Fruit fly (Drosophila melanogaster) whole organism, pupa: ENCODE data around the gene MtnC.

Source experiments
- CG10348 ChIP-seq: fragments of 200-800 bp; sonication (Bioruptor generic); IDR thresholded peaks from 2 replicates; pipeline ENCODE4 v1.3.6; 2022; ENCODE audit warnings: missing biosample characterization, missing genetic modification characterization
- CG12605 ChIP-seq: fragments of 200-800 bp; sonication (Bioruptor generic); IDR thresholded peaks from 2 replicates; pipeline ENCODE4 v1.3.6; 2022; ENCODE audit warnings: missing biosample characterization, missing genetic modification characterization
- CG13204 ChIP-seq: fragments of 200-800 bp; sonication (Bioruptor generic); optimal IDR thresholded peaks from 2 replicates; lab custom pipeline; 2018; ENCODE audit warnings: missing biosample characterization, mild to moderate bottlenecking, missing genetic modification characterization, moderate library complexity
- CG14655 ChIP-seq: fragments of 200-800 bp; sonication (Bioruptor generic); optimal IDR thresholded peaks from 3 replicates; lab custom pipeline; 2017; ENCODE audit warnings: mild to moderate bottlenecking, missing biosample characterization, missing genetic modification reagents, missing genetic modification characterization
- CG15710 ChIP-seq: fragments of 200-800 bp; sonication (Bioruptor generic); optimal IDR thresholded peaks from 2 replicates; lab custom pipeline; 2018; ENCODE audit warnings: missing biosample characterization, mild to moderate bottlenecking, missing genetic modification characterization, moderate library complexity
- CG17806 ChIP-seq: fragments of 200-800 bp; sonication (Bioruptor generic); optimal IDR thresholded peaks from 2 replicates; lab custom pipeline; 2018; ENCODE audit warnings: missing biosample characterization, mild to moderate bottlenecking, missing genetic modification characterization, moderate library complexity
- CG32121 ChIP-seq: fragments of 200-800 bp; sonication (Bioruptor generic); IDR thresholded peaks from 2 replicates; pipeline ENCODE4 v1.3.6; 2022; ENCODE audit warnings: missing biosample characterization, missing genetic modification characterization
- CG34367 ChIP-seq: fragments of 200-800 bp; sonication (Bioruptor generic); optimal IDR thresholded peaks from 2 replicates; lab custom pipeline; 2018; ENCODE audit warnings: missing biosample characterization, mild to moderate bottlenecking, missing genetic modification characterization
- CG4496 ChIP-seq: fragments of 200-800 bp; sonication (Bioruptor generic); IDR thresholded peaks from 3 replicates; pipeline ENCODE4 v1.3.6; 2022; ENCODE audit warnings: missing biosample characterization, missing genetic modification characterization
- CG8159 ChIP-seq: fragments of 200-800 bp; sonication (Bioruptor generic); optimal IDR thresholded peaks from 3 replicates; lab custom pipeline; 2018; ENCODE audit warnings: missing biosample characterization, mild to moderate bottlenecking, missing genetic modification characterization, moderate library complexity
- CG8301 ChIP-seq: fragments of 200-800 bp; sonication (Bioruptor generic); optimal IDR thresholded peaks from 2 replicates; lab custom pipeline; 2018; ENCODE audit warnings: missing biosample characterization, mild to moderate bottlenecking, missing genetic modification characterization
- CG9948 ChIP-seq: fragments of 200-800 bp; sonication (Bioruptor generic); optimal IDR thresholded peaks from 2 replicates; lab custom pipeline; 2018; ENCODE audit warnings: missing biosample characterization, mild to moderate bottlenecking, missing genetic modification characterization, moderate library complexity
- D1 ChIP-seq: fragments of 200-800 bp; sonication (Bioruptor generic); optimal IDR thresholded peaks from 2 replicates; lab custom pipeline; 2018; ENCODE audit warnings: missing biosample characterization, mild to moderate bottlenecking, missing genetic modification characterization, moderate library complexity
- EcR ChIP-seq: fragments of 200-800 bp; sonication (Bioruptor generic); optimal IDR thresholded peaks from 3 replicates; lab custom pipeline; 2019; ENCODE audit warnings: missing biosample characterization, missing genetic modification characterization, mild to moderate bottlenecking, moderate library complexity, missing genetic modification reagents
- Ets98B ChIP-seq: fragments of 200-800 bp; sonication (Bioruptor generic); IDR thresholded peaks from 2 replicates; pipeline ENCODE4 v1.3.6; 2022; ENCODE audit warnings: missing biosample characterization, missing genetic modification characterization
- Pif1A ChIP-seq: fragments of 200-800 bp; sonication (Bioruptor generic); optimal IDR thresholded peaks from 3 replicates; lab custom pipeline; 2016; ENCODE audit warnings: missing biosample characterization, missing genetic modification characterization
- Pif1B ChIP-seq: fragments of 200-800 bp; sonication (Bioruptor generic); optimal IDR thresholded peaks from 3 replicates; lab custom pipeline; 2016; ENCODE audit warnings: missing biosample characterization, missing genetic modification characterization
- Snoo ChIP-seq: fragments of 200-800 bp; sonication (Bioruptor generic); optimal IDR thresholded peaks from 3 replicates; lab custom pipeline; 2017; ENCODE audit warnings: missing biosample characterization, mild to moderate bottlenecking, missing genetic modification characterization, inconsistent platforms
- fd96Ca ChIP-seq: fragments of 200-800 bp; sonication (Bioruptor generic); IDR thresholded peaks from 3 replicates; pipeline ENCODE4 v1.3.6; 2022; ENCODE audit warnings: missing biosample characterization, missing genetic modification characterization
- gl ChIP-seq: fragments of 200-800 bp; sonication (Bioruptor generic); optimal IDR thresholded peaks from 2 replicates; lab custom pipeline; 2018; ENCODE audit warnings: missing biosample characterization, mild to moderate bottlenecking, missing genetic modification characterization
- rn ChIP-seq: fragments of 200-800 bp; sonication (Bioruptor generic); IDR thresholded peaks from 2 replicates; pipeline ENCODE4 v1.3.6; 2022; ENCODE audit warnings: missing biosample characterization, missing genetic modification characterization

Gene MtnC

dm6 chr3R:20360008-20360407 is at the start of gene MtnC:
TSS of gene MtnC (plus strand) at chr3R:20360308.
- TF ChIP-seq Ets98B (GFP tag; lab: Robert Waterston, UW), result no peak
- TF ChIP-seq EcR (GFP tag; lab: Kevin White, UChicago), result no peak
- TF ChIP-seq gl (tag; lab: Kevin White, UChicago), result no peak
- TF ChIP-seq CG4496, result no peak
- no peak for TF ChIP-seq CG10348 (GFP tag; lab: Robert Waterston, UW)
- no peak for TF ChIP-seq CG14655 (GFP tag; lab: Kevin White, UChicago)
- no peak for TF ChIP-seq CG17806 (tag; lab: Kevin White, UChicago)
- TF ChIP-seq D1 (tag; lab: Kevin White, UChicago), result no peak
- TF ChIP-seq rn (GFP tag; lab: Robert Waterston, UW), result no peak
- no peak for TF ChIP-seq CG8159 (tag; lab: Kevin White, UChicago)

DNA sequence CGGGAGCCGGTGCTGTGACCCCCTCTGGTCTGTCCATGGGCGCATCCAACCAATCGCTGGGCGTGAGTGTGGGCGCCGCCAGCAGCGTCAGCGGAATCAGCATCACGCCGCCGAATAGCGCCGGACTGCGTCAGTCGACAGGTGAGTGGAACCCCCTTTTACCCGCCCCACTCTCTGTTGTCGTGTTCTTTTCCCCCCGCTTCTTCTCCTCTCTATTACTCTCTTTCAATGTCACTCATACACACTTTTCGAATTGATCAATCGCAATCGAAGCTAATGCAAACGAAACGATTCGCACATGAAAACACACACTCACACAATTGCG is 49.6 kb upstream of the MtnC start:
- no peak for TF ChIP-seq Snoo (tag; lab: Kevin White, UChicago)
- no peak for TF ChIP-seq CG15710 (tag; lab: Kevin White, UChicago)
- TF ChIP-seq CG13204, result peak; percentile 26
- no peak for TF ChIP-seq CG17806 (tag; lab: Kevin White, UChicago)
- TF ChIP-seq fd96Ca (GFP tag; lab: Robert Waterston, UW), result 0 out of 3 replicates have a peak, but pooled peaks have one; percentile 18
- no peak for TF ChIP-seq Pif1A (GFP tag; lab: Kevin White, UChicago)
- TF ChIP-seq Ets98B (GFP tag; lab: Robert Waterston, UW), result no peak

- TF ChIP-seq Pif1B (GFP tag; lab: Kevin White, UChicago), result no peak
- TF ChIP-seq CG8301 (tag; lab: Kevin White, UChicago), result no peak
- peak; percentile 25 for TF ChIP-seq Snoo (tag; lab: Kevin White, UChicago)
- no peak for TF ChIP-seq CG13204
- TF ChIP-seq CG15710 (tag; lab: Kevin White, UChicago), result no peak
- TF ChIP-seq EcR (GFP tag; lab: Kevin White, UChicago), result no peak
- TF ChIP-seq fd96Ca (GFP tag; lab: Robert Waterston, UW), result no peak
- peak; percentile 36 for TF ChIP-seq CG14655 (GFP tag; lab: Kevin White, UChicago)
- no peak for TF ChIP-seq CG9948 (tag; lab: Kevin White, UChicago)
- no peak for TF ChIP-seq CG32121 (GFP tag; lab: Robert Waterston, UW)
- TF ChIP-seq CG12605 (GFP tag; lab: Robert Waterston, UW), result no peak
These were observed 49.2 kb upstream of the MtnC start for dm6 chr3R:20310905-20311304.

DNA sequence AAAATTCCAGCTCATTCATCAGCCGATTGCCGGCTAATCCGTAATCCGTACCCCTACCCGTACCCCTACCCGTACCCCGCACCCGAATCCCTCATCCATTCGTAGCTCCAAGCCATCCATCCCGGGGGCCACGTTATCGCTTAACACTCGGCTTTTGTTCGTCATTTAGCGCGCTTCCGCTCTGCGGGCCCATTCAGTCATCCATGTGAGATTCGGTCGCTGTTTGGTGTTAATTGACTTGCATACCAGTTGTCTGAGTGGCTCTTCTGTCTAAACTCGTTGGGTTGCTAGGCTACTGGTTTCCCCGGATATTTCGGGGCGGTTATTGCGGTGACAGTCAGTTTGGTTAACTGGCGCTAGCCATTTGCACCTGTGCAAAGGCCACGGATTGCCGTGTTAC is 48.7 kb upstream of the MtnC start:
- no peak for TF ChIP-seq rn (GFP tag; lab: Robert Waterston, UW)
- TF ChIP-seq Ets98B (GFP tag; lab: Robert Waterston, UW), result peak; percentile 26; the same call in 1 of the 2 replicates

DNA sequence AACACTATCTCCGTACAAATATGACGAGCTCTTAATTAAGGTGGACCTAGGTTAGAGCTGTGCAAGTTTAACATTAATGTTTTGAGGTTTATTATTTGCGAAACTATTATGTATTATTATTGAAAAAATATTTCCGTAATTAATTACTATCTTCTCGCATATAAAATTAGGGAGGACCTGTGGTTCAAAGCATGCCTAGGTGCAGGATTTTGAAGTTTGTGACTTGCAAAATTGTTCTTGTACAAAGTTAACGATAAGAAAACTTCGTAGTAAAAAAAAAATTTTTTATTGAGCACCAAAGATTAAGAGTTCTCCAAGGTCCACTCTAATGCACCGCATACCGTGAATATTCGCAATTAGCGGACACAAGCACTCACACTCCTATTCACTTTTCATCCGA is 47.3 kb upstream of the MtnC start:
- TF ChIP-seq CG32121 (GFP tag; lab: Robert Waterston, UW) (peak; percentile 92), CG4496 (peak; percentile 92), CG15710 (tag; lab: Kevin White, UChicago) (peak; percentile 31), Pif1A (GFP tag; lab: Kevin White, UChicago) (peak; percentile 92), CG13204 (no peak), fd96Ca (GFP tag; lab: Robert Waterston, UW) (peak; percentile 88), CG10348 (GFP tag; lab: Robert Waterston, UW) (peak; percentile 42; the same call in 1 of the 2 replicates), CG14655 (GFP tag; lab: Kevin White, UChicago) (peak; percentile 89), CG9948 (tag; lab: Kevin White, UChicago) (peak; percentile 56), EcR (GFP tag; lab: Kevin White, UChicago) (no peak), Snoo (tag; lab: Kevin White, UChicago) (no peak), CG34367 (tag; lab: Kevin White, UChicago) (peak; percentile 13), CG8301 (tag; lab: Kevin White, UChicago) (peak; percentile 89), D1 (tag; lab: Kevin White, UChicago) (no peak), CG8159 (tag; lab: Kevin White, UChicago) (peak; percentile 90), CG12605 (GFP tag; lab: Robert Waterston, UW) (peak; percentile 74), CG17806 (tag; lab: Kevin White, UChicago) (peak; percentile 65), Pif1B (GFP tag; lab: Kevin White, UChicago) (peak; percentile 78), Ets98B (GFP tag; lab: Robert Waterston, UW) (peak; percentile 87), gl (tag; lab: Kevin White, UChicago) (no peak), rn (GFP tag; lab: Robert Waterston, UW) (no peak)

dm6 chr3R:20316599-20316998 is 43.5 kb upstream of the MtnC start:
- no peak for TF ChIP-seq CG15710 (tag; lab: Kevin White, UChicago)
- TF ChIP-seq CG14655 (GFP tag; lab: Kevin White, UChicago), result no peak
- no peak for TF ChIP-seq Snoo (tag; lab: Kevin White, UChicago)
- TF ChIP-seq CG32121 (GFP tag; lab: Robert Waterston, UW), result no peak
- TF ChIP-seq CG8301 (tag; lab: Kevin White, UChicago), result no peak
- no peak for TF ChIP-seq EcR (GFP tag; lab: Kevin White, UChicago)
- no peak for TF ChIP-seq CG13204
- TF ChIP-seq Ets98B (GFP tag; lab: Robert Waterston, UW), result no peak
- no peak for TF ChIP-seq CG4496
- no peak for TF ChIP-seq D1 (tag; lab: Kevin White, UChicago)
- TF ChIP-seq CG34367 (tag; lab: Kevin White, UChicago), result no peak
- no peak for TF ChIP-seq CG17806 (tag; lab: Kevin White, UChicago)
- no peak for TF ChIP-seq Pif1B (GFP tag; lab: Kevin White, UChicago)
- no peak for TF ChIP-seq fd96Ca (GFP tag; lab: Robert Waterston, UW)
- TF ChIP-seq rn (GFP tag; lab: Robert Waterston, UW), result no peak
- TF ChIP-seq CG12605 (GFP tag; lab: Robert Waterston, UW), result no peak
